Fruit fly (Drosophila melanogaster): Measurements from ENCODE around the gene CG42688.
A peak's percentile ranks its signal among the peaks of the same experiment; 100 is the strongest.

The CG42688 gene

dm6 chr2L:19159552-19160406, 22.8 kb downstream of the CG42688 start (continued):
- peak; percentile 72 for TF ChIP-seq CG2199 (GFP tag; IDR thresholded peaks at IDR 0.05)
- TF ChIP-seq sd (tag; optimal IDR thresholded peaks at IDR 0.05): peak; percentile 37
- no peak for TF ChIP-seq fu2 (GFP tag; optimal IDR thresholded peaks at IDR 0.05)
- TF ChIP-seq CG4282 (GFP tag; optimal IDR thresholded peaks at IDR 0.05): no peak
- no peak for TF ChIP-seq CkIIα-i1 (GFP tag; IDR thresholded peaks at IDR 0.05)
- TF ChIP-seq sc (optimal IDR thresholded peaks at IDR 0.05): no peak
- TF ChIP-seq sc (GFP tag; optimal IDR thresholded peaks at IDR 0.05): peak; percentile 1
- no peak for TF ChIP-seq CG12744 (GFP tag; optimal IDR thresholded peaks at IDR 0.05)
- 0 out of 3 replicates have a peak, but pooled peaks have one; percentile 1 for TF ChIP-seq CG11093 (GFP tag; IDR thresholded peaks at IDR 0.05)
- peak; percentile 65 for TF ChIP-seq sens (GFP tag)
- TF ChIP-seq CG9932 (GFP tag; IDR thresholded peaks at IDR 0.05): 0 out of 2 replicates have a peak, but pooled peaks have one; percentile 37
- peak; percentile 6 for TF ChIP-seq CG9437 (GFP tag; optimal IDR thresholded peaks at IDR 0.05)
- TF ChIP-seq CG12769 (tag; optimal IDR thresholded peaks at IDR 0.05): peak; percentile 17
- TF ChIP-seq CG14014 (GFP tag; IDR thresholded peaks at IDR 0.05): peak; percentile 18; the same call in 1 of the 2 replicates
- peak; percentile 94 for TF ChIP-seq CG15073 (GFP tag; optimal IDR thresholded peaks at IDR 0.05)
- 0 out of 3 replicates have a peak, but pooled peaks have one; percentile 1 for TF ChIP-seq dysf (GFP tag; IDR thresholded peaks at IDR 0.05)
- TF ChIP-seq ro (GFP tag; IDR thresholded peaks at IDR 0.05): 0 out of 2 replicates have a peak, but pooled peaks have one; percentile 5
- TF ChIP-seq CG6854 (GFP tag; optimal IDR thresholded peaks at IDR 0.05): peak; percentile 8

dm6 chr2L:19158679-19159551, 23.7 kb downstream of the CG42688 start:
- TF ChIP-seq CG6854 (GFP tag; optimal IDR thresholded peaks at IDR 0.05) (no peak), lov (optimal IDR thresholded peaks at IDR 0.05) (no peak), lov (GFP tag; IDR thresholded peaks at IDR 0.05) (0 out of 3 replicates have a peak, but pooled peaks have one; percentile 35), br (optimal IDR thresholded peaks at IDR 0.05) (no peak), chm (GFP tag; IDR thresholded peaks at IDR 0.05) (no peak; the same call in 1 of the 2 replicates), pan (optimal IDR thresholded peaks at IDR 0.05) (no peak), pan (GFP tag; optimal IDR thresholded peaks at IDR 0.05 in 1 of 2, IDR thresholded peaks at IDR 0.05 in 1 of 2) (no peak), caup (GFP tag; optimal IDR thresholded peaks at IDR 0.05; ENCODE audit: severe bottlenecking) (no peak), ham (GFP tag; IDR thresholded peaks at IDR 0.05) (no peak; the same call in 1 of the 2 replicates), CG5180 (GFP tag; optimal IDR thresholded peaks at IDR 0.05) (peak; percentile 19), CG11247 (GFP tag; IDR thresholded peaks at IDR 0.05) (no peak), Mes4 (GFP tag; optimal IDR thresholded peaks at IDR 0.05) (no peak), Lhr (GFP tag; optimal IDR thresholded peaks at IDR 0.05) (peak; percentile 20), chn (GFP tag; optimal IDR thresholded peaks at IDR 0.05) (peak; percentile 25), Tbp (GFP tag; optimal IDR thresholded peaks at IDR 0.05) (no peak), Ets65A (GFP tag) (peak; percentile 93), pnt (GFP tag; optimal IDR thresholded peaks at IDR 0.05) (peak; percentile 31), CG1792 (GFP tag; optimal IDR thresholded peaks at IDR 0.05) (no peak), nmo (GFP tag; optimal IDR thresholded peaks at IDR 0.05) (peak; percentile 20), CG10366 (GFP tag; IDR thresholded peaks at IDR 0.05) (no peak; the same call in 1 of the 2 replicates), CG11093 (GFP tag; IDR thresholded peaks at IDR 0.05) (peak; percentile 41; the same call in 1 of the 3 replicates), nerfin-1 (tag; optimal IDR thresholded peaks at IDR 0.05) (peak; percentile 30), CG17912 (GFP tag; optimal IDR thresholded peaks at IDR 0.05) (no peak), CG1602 (GFP tag; optimal IDR thresholded peaks at IDR 0.05) (peak; percentile 25), CG33557 (GFP tag; optimal IDR thresholded peaks at IDR 0.05) (peak; percentile 46), bab2 (GFP tag; optimal IDR thresholded peaks at IDR 0.05) (peak; percentile 54), ro (GFP tag; IDR thresholded peaks at IDR 0.05) (0 out of 2 replicates have a peak, but pooled peaks have one; percentile 8), ara (GFP tag; IDR thresholded peaks at IDR 0.05) (peak; percentile 55; the same call in 1 of the 2 replicates), CG4404 (GFP tag; IDR thresholded peaks at IDR 0.05) (no peak), CG3995 (GFP tag; optimal IDR thresholded peaks at IDR 0.05) (peak; percentile 29), CG15696 (tag; optimal IDR thresholded peaks at IDR 0.05) (peak; percentile 28), Dbx (GFP tag; IDR thresholded peaks at IDR 0.05) (peak; percentile 10; the same call in 1 of the 3 replicates)

Data from whole organism, embryonic.